Worm (Caenorhabditis elegans) whole organism, L3 larva: Measurements from ENCODE around the gene T22F3.2.

Experiments
- egl-5 ChIP-seq: fragments of 150-350 bp; optimal IDR thresholded peaks from 2 replicates; lab custom pipeline; 2017; ENCODE audit warnings: missing biosample characterization, missing genetic modification reagents, missing genetic modification characterization, inconsistent platforms
- elt-1 ChIP-seq: fragments of 150-350 bp; optimal IDR thresholded peaks from 2 replicates; lab custom pipeline; 2014; ENCODE audit warnings: missing biosample characterization, missing genetic modification characterization
- nhr-12 ChIP-seq: fragments of 150-350 bp; optimal IDR thresholded peaks from 2 replicates; lab custom pipeline; 2014; ENCODE audit warnings: missing biosample characterization, missing genetic modification characterization
- pha-4 ChIP-seq: fragments of 150-350 bp; optimal IDR thresholded peaks from 2 replicates; lab custom pipeline; 2014; ENCODE audit warnings: missing biosample characterization, missing genetic modification reagents, missing genetic modification characterization
- sea-2 ChIP-seq: fragments of 150-350 bp; sonication (generic microtip); optimal IDR thresholded peaks from 4 replicates; lab custom pipeline; 2014; ENCODE audit warnings: missing biosample characterization, missing genetic modification reagents, missing genetic modification characterization

- no peak for TF ChIP-seq elt-1 (tag; lab: Kevin White, UChicago)
- TF ChIP-seq pha-4 = no peak
- no peak for TF ChIP-seq egl-5 (tag; lab: Kevin White, UChicago)
- TF ChIP-seq sea-2 (GFP tag; lab: Kevin White, UChicago) = no peak
- TF ChIP-seq nhr-12 (tag; lab: Kevin White, UChicago) = no peak
Measured at ce11 chrV:3538307-3538706, 48.1 kb upstream of the T22F3.2 start, which contains the start of gene nhr-93.
